Fruit fly (Drosophila melanogaster) whole organism, pupa: ENCODE results near the gene CG32099.

Experiments
- CG14655 ChIP-seq: fragments of 200-800 bp; sonication (Bioruptor generic); optimal IDR thresholded peaks from 3 replicates; lab custom pipeline; 2017; ENCODE audit warnings: mild to moderate bottlenecking, missing biosample characterization, missing genetic modification reagents, missing genetic modification characterization
- CG17806 ChIP-seq: fragments of 200-800 bp; sonication (Bioruptor generic); optimal IDR thresholded peaks from 2 replicates; lab custom pipeline; 2018; ENCODE audit warnings: missing biosample characterization, mild to moderate bottlenecking, missing genetic modification characterization, moderate library complexity
- Pif1B ChIP-seq: fragments of 200-800 bp; sonication (Bioruptor generic); optimal IDR thresholded peaks from 3 replicates; lab custom pipeline; 2016; ENCODE audit warnings: missing biosample characterization, missing genetic modification characterization

DNA sequence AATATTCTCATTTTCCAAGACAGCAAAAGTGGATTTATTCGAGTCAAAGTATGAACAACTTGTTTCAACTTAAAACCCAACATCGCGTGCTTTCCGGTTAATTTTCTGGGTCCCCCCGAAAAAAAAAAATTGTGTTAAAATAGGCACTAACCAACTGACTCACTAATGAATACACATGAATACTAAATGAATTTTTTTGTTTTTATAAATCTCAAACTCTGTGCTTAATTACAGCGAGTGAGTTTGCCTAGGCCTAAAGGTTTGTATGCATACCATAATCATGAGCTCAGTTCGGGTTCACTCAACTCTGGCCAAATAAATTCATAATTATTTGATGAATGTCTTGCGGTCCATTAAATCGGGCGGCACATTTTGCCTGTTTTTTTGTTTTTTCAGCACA is 41.7 kb upstream of the CG32099 start:
- TF ChIP-seq Pif1B (GFP tag; lab: Kevin White, UChicago) (no peak), CG14655 (GFP tag; lab: Kevin White, UChicago) (no peak), CG17806 (tag; lab: Kevin White, UChicago) (no peak)
